Fruit fly (Drosophila melanogaster) whole organism, prepupa: Measurements from ENCODE around the gene Wsck.

ENCODE experiments used
- Blimp-1 ChIP-seq: fragments of 200-800 bp; sonication (Bioruptor generic); optimal IDR thresholded peaks from 3 replicates; lab custom pipeline; 2017; ENCODE audit warnings: missing biosample characterization, missing genetic modification characterization, mild to moderate bottlenecking, moderate library complexity, missing genetic modification reagents
- CG10631 ChIP-seq: fragments of 200-800 bp; sonication (Bioruptor generic); optimal IDR thresholded peaks from 2 replicates; lab custom pipeline; 2016; ENCODE audit warnings: missing biosample characterization, missing genetic modification characterization
- CG10669 ChIP-seq: fragments of 200-800 bp; sonication (Bioruptor generic); optimal IDR thresholded peaks from 3 replicates; lab custom pipeline; 2018; ENCODE audit warnings: missing biosample characterization, mild to moderate bottlenecking, missing genetic modification characterization, moderate library complexity
- CG11294 ChIP-seq: fragments of 200-800 bp; sonication (Bioruptor generic); IDR thresholded peaks from 2 replicates; pipeline ENCODE4 v1.3.6; 2022; ENCODE audit warnings: missing biosample characterization, missing genetic modification characterization
- CG15336 ChIP-seq: fragments of 200-800 bp; sonication (Bioruptor generic); IDR thresholded peaks from 2 replicates; pipeline ENCODE4 v1.3.6; 2022; ENCODE audit warnings: missing biosample characterization, missing genetic modification characterization
- CG16779 ChIP-seq: fragments of 200-800 bp; sonication (Bioruptor generic); optimal IDR thresholded peaks from 3 replicates; lab custom pipeline; 2017; ENCODE audit warnings: missing biosample characterization, mild to moderate bottlenecking, missing genetic modification characterization
- CG3032 ChIP-seq: fragments of 200-800 bp; optimal IDR thresholded peaks from 2 replicates; lab custom pipeline; 2019; ENCODE audit warnings: missing biosample characterization, mild to moderate bottlenecking, missing genetic modification characterization, moderate library complexity
- CG32006 ChIP-seq: fragments of 200-800 bp; sonication (Bioruptor generic); optimal IDR thresholded peaks from 3 replicates; lab custom pipeline; 2017; ENCODE audit warnings: missing biosample characterization, mild to moderate bottlenecking, missing genetic modification characterization
- CG3919 ChIP-seq: fragments of 200-800 bp; sonication (Bioruptor generic); optimal IDR thresholded peaks from 3 replicates; lab custom pipeline; 2016; ENCODE audit warnings: missing biosample characterization, missing genetic modification characterization
- CG4318 ChIP-seq: fragments of 200-800 bp; sonication (Bioruptor generic); optimal IDR thresholded peaks from 3 replicates; lab custom pipeline; 2017; ENCODE audit warnings: missing biosample characterization, mild to moderate bottlenecking, missing genetic modification characterization
- CG6163 ChIP-seq: fragments of 200-800 bp; sonication (Bioruptor generic); IDR thresholded peaks from 3 replicates; pipeline ENCODE4 v1.3.6; 2022; ENCODE audit warnings: missing biosample characterization, missing genetic modification characterization
- CG6276 ChIP-seq: fragments of 200-800 bp; sonication (Bioruptor generic); optimal IDR thresholded peaks from 2 replicates; lab custom pipeline; 2017; ENCODE audit warnings: missing biosample characterization, mild to moderate bottlenecking, missing genetic modification characterization
- CG6792 ChIP-seq: fragments of 200-800 bp; sonication (Bioruptor generic); optimal IDR thresholded peaks from 3 replicates; lab custom pipeline; 2016; ENCODE audit warnings: missing biosample characterization, missing genetic modification characterization
- CG6808 ChIP-seq: fragments of 200-800 bp; sonication (Bioruptor generic); optimal IDR thresholded peaks from 3 replicates; lab custom pipeline; 2017; ENCODE audit warnings: missing biosample characterization, missing genetic modification characterization, mild to moderate bottlenecking, moderate library complexity, missing genetic modification reagents
- CG6854 ChIP-seq: fragments of 200-800 bp; sonication (Bioruptor generic); optimal IDR thresholded peaks from 2 replicates; lab custom pipeline; 2017; ENCODE audit warnings: missing biosample characterization, mild to moderate bottlenecking, missing genetic modification characterization
- CG7368 ChIP-seq: fragments of 200-800 bp; sonication (Bioruptor generic); optimal IDR thresholded peaks from 3 replicates; lab custom pipeline; 2016; ENCODE audit warnings: missing biosample characterization, missing genetic modification characterization
- CG8319 ChIP-seq: fragments of 200-800 bp; sonication (Bioruptor generic); optimal IDR thresholded peaks from 3 replicates; lab custom pipeline; 2016; ENCODE audit warnings: missing biosample characterization, missing genetic modification characterization
- CG8632 ChIP-seq: fragments of 200-800 bp; sonication (Bioruptor generic); optimal IDR thresholded peaks from 3 replicates; lab custom pipeline; 2016; ENCODE audit warnings: missing biosample characterization, missing genetic modification characterization
- CG9139 ChIP-seq: fragments of 200-800 bp; sonication (Bioruptor generic); optimal IDR thresholded peaks from 3 replicates; lab custom pipeline; 2017; ENCODE audit warnings: missing biosample characterization, mild to moderate bottlenecking, missing genetic modification characterization
- Eip75B ChIP-seq: fragments of 200-800 bp; sonication (Bioruptor generic); optimal IDR thresholded peaks from 3 replicates; lab custom pipeline; 2016; ENCODE audit warnings: missing biosample characterization, missing genetic modification characterization
- Eip78C ChIP-seq: fragments of 200-800 bp; sonication (Bioruptor generic); peaks from one replicate; lab custom pipeline; 2016; ENCODE audit warnings: missing biosample characterization, missing genetic modification characterization
- Gug ChIP-seq: fragments of 200-800 bp; sonication (Bioruptor generic); IDR thresholded peaks from 2 replicates; pipeline ENCODE4 v1.3.6; 2022; ENCODE audit warnings: missing biosample characterization, missing genetic modification characterization
- Hr38 ChIP-seq: sonication (Bioruptor generic); optimal IDR thresholded peaks from 2 replicates; lab custom pipeline; 2016; ENCODE audit warnings: missing biosample characterization, missing genetic modification characterization
- Hr39 ChIP-seq: fragments of 200-800 bp; sonication (Bioruptor generic); optimal IDR thresholded peaks from 2 replicates; lab custom pipeline; 2016; ENCODE audit warnings: missing biosample characterization, missing genetic modification characterization
- Hr4 ChIP-seq: fragments of 200-800 bp; sonication (Bioruptor generic); optimal IDR thresholded peaks from 3 replicates; lab custom pipeline; 2016; ENCODE audit warnings: missing biosample characterization, missing genetic modification characterization
- Lpt ChIP-seq: fragments of 200-800 bp; sonication (Bioruptor generic); optimal IDR thresholded peaks from 3 replicates; lab custom pipeline; 2016; ENCODE audit warnings: missing biosample characterization, missing genetic modification characterization
- OdsH ChIP-seq: fragments of 200-800 bp; sonication (Bioruptor generic); optimal IDR thresholded peaks from 3 replicates; lab custom pipeline; 2016; ENCODE audit warnings: missing biosample characterization, missing genetic modification characterization
- Sox14 ChIP-seq: fragments of 200-800 bp; sonication (Bioruptor generic); optimal IDR thresholded peaks from 3 replicates; lab custom pipeline; 2016; ENCODE audit warnings: missing biosample characterization, missing genetic modification characterization
- achi ChIP-seq: fragments of 200-800 bp; sonication (Bioruptor generic); optimal IDR thresholded peaks from 3 replicates; lab custom pipeline; 2016; ENCODE audit warnings: missing biosample characterization, missing genetic modification characterization
- cyc ChIP-seq: fragments of 200-800 bp; sonication (Bioruptor generic); optimal IDR thresholded peaks from 3 replicates; lab custom pipeline; 2016; ENCODE audit warnings: missing biosample characterization, missing genetic modification characterization
- dac ChIP-seq: fragments of 200-800 bp; sonication (Bioruptor generic); optimal IDR thresholded peaks from 2 replicates; lab custom pipeline; 2017; ENCODE audit warnings: missing biosample characterization, mild to moderate bottlenecking, missing genetic modification characterization
- dsx ChIP-seq: fragments of 200-800 bp; optimal IDR thresholded peaks from 3 replicates; lab custom pipeline; 2019; ENCODE audit warnings: missing biosample characterization, mild to moderate bottlenecking, missing genetic modification characterization, moderate library complexity; ENCODE audit not compliant: poor library complexity, severe bottlenecking
- esn ChIP-seq: fragments of 200-800 bp; sonication (Bioruptor generic); optimal IDR thresholded peaks from 2 replicates; lab custom pipeline; 2016; ENCODE audit warnings: missing biosample characterization, mild to moderate bottlenecking, missing genetic modification characterization, moderate library complexity
- fd59A ChIP-seq: fragments of 200-800 bp; sonication (Bioruptor generic); optimal IDR thresholded peaks from 2 replicates; lab custom pipeline; 2017; ENCODE audit warnings: missing biosample characterization, mild to moderate bottlenecking, missing genetic modification characterization, missing genetic modification reagents
- fkh ChIP-seq: fragments of 200-800 bp; sonication (Bioruptor generic); optimal IDR thresholded peaks from 3 replicates; lab custom pipeline; 2017; ENCODE audit warnings: missing biosample characterization, mild to moderate bottlenecking, missing genetic modification characterization, moderate library complexity
- net ChIP-seq: fragments of 200-800 bp; sonication (Bioruptor generic); optimal IDR thresholded peaks from 3 replicates; lab custom pipeline; 2016; ENCODE audit warnings: missing biosample characterization, missing genetic modification characterization
- pdm3 ChIP-seq: fragments of 200-800 bp; sonication (Bioruptor generic); optimal IDR thresholded peaks from 3 replicates; lab custom pipeline; 2016; ENCODE audit warnings: missing biosample characterization, missing genetic modification characterization
- salr ChIP-seq, 2 experiments: fragments of 200-800 bp; sonication (Bioruptor generic); optimal IDR thresholded peaks; 3 replicates each; lab custom pipeline; 2016 to 2018; ENCODE audit warnings: missing biosample characterization in 2 of 2, missing genetic modification characterization in 2 of 2, mild to moderate bottlenecking in 1 of 2
- spab ChIP-seq: fragments of 200-800 bp; sonication (Bioruptor generic); optimal IDR thresholded peaks from 2 replicates; lab custom pipeline; 2017; ENCODE audit warnings: missing biosample characterization, mild to moderate bottlenecking, missing genetic modification characterization, missing genetic modification reagents
- ss ChIP-seq, 2 experiments: fragments of 200-800 bp; sonication (Bioruptor generic); optimal IDR thresholded peaks; 2 replicates in 1 of 2; 3 replicates in 1 of 2; lab custom pipeline; 2017 to 2018; ENCODE audit warnings: mild to moderate bottlenecking in 2 of 2, missing biosample characterization in 2 of 2, missing genetic modification characterization in 2 of 2, moderate library complexity in 1 of 2
- svp ChIP-seq: fragments of 200-800 bp; sonication (Bioruptor generic); peaks from one replicate; lab custom pipeline; 2016; ENCODE audit warnings: missing biosample characterization, missing genetic modification characterization
- topi ChIP-seq: fragments of 200-800 bp; sonication (Bioruptor generic); optimal IDR thresholded peaks from 3 replicates; lab custom pipeline; 2016; ENCODE audit warnings: missing biosample characterization, missing genetic modification characterization
- vri ChIP-seq: fragments of 200-800 bp; sonication (Bioruptor generic); optimal IDR thresholded peaks from 3 replicates; lab custom pipeline; 2016; ENCODE audit warnings: missing biosample characterization, mild to moderate bottlenecking, missing genetic modification characterization

Gene Wsck

DNA sequence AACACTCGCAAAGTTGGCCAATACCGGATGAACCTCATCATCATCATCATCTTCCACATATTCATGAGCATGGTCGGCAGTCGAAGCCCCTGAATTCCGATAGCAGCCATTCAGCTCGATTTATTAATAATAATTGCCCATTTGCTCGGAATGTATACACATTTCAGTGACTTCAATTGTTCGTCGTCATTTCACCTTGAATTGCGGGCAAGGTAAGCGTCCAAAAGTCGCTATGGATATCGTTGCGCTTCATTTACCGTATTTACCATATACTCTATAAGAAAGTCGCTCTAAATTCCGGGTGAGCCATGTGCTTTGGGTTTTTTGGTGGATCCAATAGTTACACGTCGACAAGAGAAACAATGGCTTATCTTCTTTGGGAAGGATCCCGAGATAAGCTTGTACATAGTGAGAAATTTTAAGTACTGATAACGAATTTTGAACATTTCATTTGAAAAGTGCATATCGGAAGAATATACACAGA lies 3.8 kb downstream of the Wsck start (continued):
- TF ChIP-seq fkh (GFP tag; lab: Kevin White, UChicago) = no peak
- peak; percentile 73 for TF ChIP-seq CG32006 (GFP tag; lab: Kevin White, UChicago)
- peak; percentile 46 for TF ChIP-seq CG8632
- TF ChIP-seq CG8319 (GFP tag; lab: Kevin White, UChicago) = peak; percentile 3
- TF ChIP-seq CG7368 = peak; percentile 41
- TF ChIP-seq CG16779 (tag; lab: Kevin White, UChicago) = no peak
- peak; percentile 30 for TF ChIP-seq Hr39 (GFP tag; lab: Kevin White, UChicago)
- no peak for TF ChIP-seq OdsH (GFP tag; lab: Kevin White, UChicago)
- no peak for TF ChIP-seq Hr38
- TF ChIP-seq esn (GFP tag; lab: Kevin White, UChicago) = peak; percentile 55
- no peak for TF ChIP-seq CG10669 (GFP tag; lab: Kevin White, UChicago)
- TF ChIP-seq CG6808 (GFP tag; lab: Kevin White, UChicago) = no peak
- no peak for TF ChIP-seq Blimp-1 (GFP tag; lab: Kevin White, UChicago)
- TF ChIP-seq CG4318 (GFP tag; lab: Kevin White, UChicago) = no peak
- TF ChIP-seq CG10631 = no peak
- TF ChIP-seq Eip78C (GFP tag; lab: Kevin White, UChicago) = peak; percentile 87
- TF ChIP-seq salr (GFP tag; optimal IDR thresholded peaks at IDR 0.05; lab: Kevin White, UChicago) = no peak
- no peak for TF ChIP-seq CG11294 (GFP tag; lab: Robert Waterston, UW)
- no peak for TF ChIP-seq dsx
- TF ChIP-seq vri (GFP tag; lab: Kevin White, UChicago) = no peak
- no peak for TF ChIP-seq ss (GFP tag; optimal IDR thresholded peaks at IDR 0.05; lab: Kevin White, UChicago)
- TF ChIP-seq spab (GFP tag; lab: Kevin White, UChicago) = no peak
- peak; percentile 58; the same call in 1 of the 3 replicates for TF ChIP-seq CG6163
- peak; percentile 10 for TF ChIP-seq fd59A (GFP tag; lab: Kevin White, UChicago)
- TF ChIP-seq pdm3 (GFP tag; lab: Kevin White, UChicago) = no peak
- peak; percentile 38 for TF ChIP-seq dac (GFP tag; lab: Kevin White, UChicago)
- TF ChIP-seq CG3032 = no peak
- TF ChIP-seq topi = peak; percentile 24
- peak; percentile 25 for TF ChIP-seq Eip75B (GFP tag; lab: Kevin White, UChicago)
- no peak for TF ChIP-seq CG9139
- no peak for TF ChIP-seq Gug (GFP tag; lab: Robert Waterston, UW)
- TF ChIP-seq Sox14 (GFP tag; lab: Kevin White, UChicago) = peak; percentile 36
- peak; percentile 20 for TF ChIP-seq achi (GFP tag; lab: Kevin White, UChicago)
- peak; percentile 23 for TF ChIP-seq CG6276 (GFP tag; lab: Kevin White, UChicago)
- TF ChIP-seq CG6792 (GFP tag; lab: Kevin White, UChicago) = no peak
- peak; percentile 65 for TF ChIP-seq net (GFP tag; lab: Kevin White, UChicago)
- TF ChIP-seq Lpt (GFP tag; lab: Kevin White, UChicago) = peak; percentile 30
- TF ChIP-seq Hr4 (GFP tag; lab: Kevin White, UChicago) = no peak
- peak; percentile 2 for TF ChIP-seq CG3919 (GFP tag; lab: Kevin White, UChicago)
- TF ChIP-seq CG6854 (GFP tag; lab: Kevin White, UChicago) = no peak
- TF ChIP-seq svp (GFP tag; lab: Kevin White, UChicago) = peak; percentile 73
- TF ChIP-seq cyc (GFP tag; lab: Kevin White, UChicago) = peak; percentile 0
- TF ChIP-seq CG15336 (GFP tag; lab: Robert Waterston, UW) = peak; percentile 58
